Fruit fly (Drosophila melanogaster): ENCODE results near the gene CG43693.

- no peak for TF ChIP-seq Sox102F (GFP tag; optimal IDR thresholded peaks at IDR 0.05)
- no peak for TF ChIP-seq Eip75B (GFP tag; optimal IDR thresholded peaks at IDR 0.05)
- no peak for TF ChIP-seq lz (GFP tag; optimal IDR thresholded peaks at IDR 0.05)
- no peak for TF ChIP-seq CG8119 (GFP tag; IDR thresholded peaks at IDR 0.05)
- no peak for TF ChIP-seq CG6163 (GFP tag; IDR thresholded peaks at IDR 0.05)
- no peak for TF ChIP-seq Ets21C (GFP tag; optimal IDR thresholded peaks at IDR 0.05)
- no peak for TF ChIP-seq CG16779 (tag; optimal IDR thresholded peaks at IDR 0.05)
- no peak for TF ChIP-seq fd59A (GFP tag; optimal IDR thresholded peaks at IDR 0.05)
- TF ChIP-seq esn (GFP tag; optimal IDR thresholded peaks at IDR 0.05): no peak
- TF ChIP-seq CG7368 (GFP tag; optimal IDR thresholded peaks at IDR 0.05): no peak
- no peak for TF ChIP-seq fkh (GFP tag; optimal IDR thresholded peaks at IDR 0.05)
- TF ChIP-seq Blimp-1 (GFP tag; optimal IDR thresholded peaks at IDR 0.05): no peak
- no peak for TF ChIP-seq eg (GFP tag; IDR thresholded peaks at IDR 0.05)
Observed at dm6 chr3L:11051271-11051670, at the start of gene CG43693.
